Worm (Caenorhabditis elegans) whole organism, L3 larva: ENCODE measurements around the gene ZC204.12.

Experiments used
- R02D3.7 ChIP-seq: fragments of 150-350 bp; optimal IDR thresholded peaks from 2 replicates; lab custom pipeline; 2014; ENCODE audit warnings: missing biosample characterization, missing genetic modification characterization
- ZK546.5 ChIP-seq: sonication (generic microtip); optimal IDR thresholded peaks from 2 replicates; lab custom pipeline; 2017; ENCODE audit warnings: missing biosample characterization, missing genetic modification characterization
- aly-2 ChIP-seq: fragments of 150-350 bp; optimal IDR thresholded peaks from 2 replicates; lab custom pipeline; 2014; ENCODE audit warnings: missing biosample characterization, missing genetic modification characterization
- ama-1 ChIP-seq: fragments of 150-350 bp; optimal IDR thresholded peaks from 2 replicates; lab custom pipeline; 2018
- ceh-16 ChIP-seq: sonication (generic microtip); optimal IDR thresholded peaks from 2 replicates; lab custom pipeline; 2017; ENCODE audit warnings: missing biosample characterization, missing genetic modification characterization
- ceh-28 ChIP-seq: fragments of 150-350 bp; optimal IDR thresholded peaks from 2 replicates; lab custom pipeline; 2014; ENCODE audit warnings: missing biosample characterization, missing genetic modification reagents, missing genetic modification characterization
- ceh-9 ChIP-seq: sonication (generic microtip); optimal IDR thresholded peaks from 2 replicates; lab custom pipeline; 2018; ENCODE audit warnings: missing biosample characterization, missing genetic modification characterization
- daf-12 ChIP-seq: fragments of 150-350 bp; optimal IDR thresholded peaks from 2 replicates; lab custom pipeline; 2014; ENCODE audit warnings: missing biosample characterization, missing genetic modification reagents, missing genetic modification characterization
- egl-5 ChIP-seq: fragments of 150-350 bp; optimal IDR thresholded peaks from 2 replicates; lab custom pipeline; 2017; ENCODE audit warnings: missing biosample characterization, missing genetic modification reagents, missing genetic modification characterization, inconsistent platforms
- fkh-2 ChIP-seq: fragments of 150-350 bp; optimal IDR thresholded peaks from 2 replicates; lab custom pipeline; 2014; ENCODE audit warnings: missing biosample characterization, missing genetic modification reagents, missing genetic modification characterization
- fos-1 ChIP-seq: fragments of 150-350 bp; optimal IDR thresholded peaks from 2 replicates; lab custom pipeline; 2014; ENCODE audit warnings: missing biosample characterization, missing genetic modification characterization
- hmg-11 ChIP-seq: sonication (generic microtip); optimal IDR thresholded peaks from 2 replicates; lab custom pipeline; 2016; ENCODE audit warnings: missing genetic modification characterization, missing compliant biosample characterization
- lin-15B ChIP-seq: fragments of 150-350 bp; optimal IDR thresholded peaks from 2 replicates; lab custom pipeline; 2014; ENCODE audit warnings: missing biosample characterization, missing genetic modification characterization
- lin-39 ChIP-seq: fragments of 150-350 bp; optimal IDR thresholded peaks from 2 replicates; lab custom pipeline; 2018; ENCODE audit warnings: missing biosample characterization, missing genetic modification reagents, missing genetic modification characterization
- lsy-12 ChIP-seq: sonication (generic microtip); optimal IDR thresholded peaks from 2 replicates; lab custom pipeline; 2016; ENCODE audit warnings: mild to moderate bottlenecking, missing genetic modification characterization, missing compliant biosample characterization
- mdl-1 ChIP-seq: fragments of 150-350 bp; optimal IDR thresholded peaks from 2 replicates; lab custom pipeline; 2014; ENCODE audit warnings: missing biosample characterization, missing genetic modification characterization
- nhr-11 ChIP-seq: fragments of 150-350 bp; optimal IDR thresholded peaks from 2 replicates; lab custom pipeline; 2014; ENCODE audit warnings: missing biosample characterization, missing genetic modification characterization
- nhr-12 ChIP-seq: fragments of 150-350 bp; optimal IDR thresholded peaks from 2 replicates; lab custom pipeline; 2014; ENCODE audit warnings: missing biosample characterization, missing genetic modification characterization
- nhr-25 ChIP-seq: sonication (generic microtip); optimal IDR thresholded peaks from 2 replicates; lab custom pipeline; 2017; ENCODE audit warnings: missing biosample characterization, missing genetic modification characterization
- nhr-28 ChIP-seq: fragments of 150-350 bp; optimal IDR thresholded peaks from 2 replicates; lab custom pipeline; 2014; ENCODE audit warnings: missing biosample characterization, missing genetic modification characterization
- nhr-43 ChIP-seq: sonication (generic microtip); optimal IDR thresholded peaks from 2 replicates; lab custom pipeline; 2016; ENCODE audit warnings: mild to moderate bottlenecking, missing genetic modification characterization, missing compliant biosample characterization; ENCODE audit not compliant: poor library complexity, severe bottlenecking
- nhr-67 ChIP-seq: fragments of 150-350 bp; optimal IDR thresholded peaks from 2 replicates; lab custom pipeline; 2014; ENCODE audit warnings: missing biosample characterization, missing genetic modification characterization
- pha-4 ChIP-seq: fragments of 150-350 bp; optimal IDR thresholded peaks from 2 replicates; lab custom pipeline; 2014; ENCODE audit warnings: missing biosample characterization, missing genetic modification reagents, missing genetic modification characterization
- pqm-1 ChIP-seq: fragments of 150-350 bp; optimal IDR thresholded peaks from 2 replicates; lab custom pipeline; 2017; ENCODE audit warnings: missing biosample characterization, missing genetic modification characterization, inconsistent platforms
- sea-2 ChIP-seq: fragments of 150-350 bp; sonication (generic microtip); optimal IDR thresholded peaks from 4 replicates; lab custom pipeline; 2014; ENCODE audit warnings: missing biosample characterization, missing genetic modification reagents, missing genetic modification characterization
- skn-1 ChIP-seq: fragments of 150-350 bp; optimal IDR thresholded peaks from 2 replicates; lab custom pipeline; 2014; ENCODE audit warnings: missing biosample characterization, missing genetic modification characterization
- snpc-4 ChIP-seq: fragments of 150-350 bp; optimal IDR thresholded peaks from 2 replicates; lab custom pipeline; 2014; ENCODE audit warnings: missing biosample characterization, missing genetic modification characterization
- tbx-2 ChIP-seq: sonication (generic microtip); optimal IDR thresholded peaks from 2 replicates; lab custom pipeline; 2016; ENCODE audit warnings: mild to moderate bottlenecking, missing genetic modification characterization, missing compliant biosample characterization
- unc-39 ChIP-seq: sonication (generic microtip); optimal IDR thresholded peaks from 4 replicates; lab custom pipeline; 2017; ENCODE audit warnings: missing biosample characterization, missing genetic modification characterization
- unc-62 ChIP-seq: fragments of 150-350 bp; sonication (generic microtip); optimal IDR thresholded peaks from 4 replicates; lab custom pipeline; 2014; ENCODE audit warnings: missing biosample characterization, missing genetic modification reagents, missing genetic modification characterization
- zag-1 ChIP-seq: fragments of 150-350 bp; optimal IDR thresholded peaks from 2 replicates; lab custom pipeline; 2014; ENCODE audit warnings: missing biosample characterization, missing genetic modification characterization
- ztf-11 ChIP-seq: fragments of 150-350 bp; optimal IDR thresholded peaks from 2 replicates; lab custom pipeline; 2014; ENCODE audit warnings: missing biosample characterization, missing genetic modification characterization
- ztf-4 ChIP-seq: fragments of 150-350 bp; optimal IDR thresholded peaks from 2 replicates; lab custom pipeline; 2014; ENCODE audit warnings: missing biosample characterization, missing genetic modification characterization

Gene ZC204.12

DNA sequence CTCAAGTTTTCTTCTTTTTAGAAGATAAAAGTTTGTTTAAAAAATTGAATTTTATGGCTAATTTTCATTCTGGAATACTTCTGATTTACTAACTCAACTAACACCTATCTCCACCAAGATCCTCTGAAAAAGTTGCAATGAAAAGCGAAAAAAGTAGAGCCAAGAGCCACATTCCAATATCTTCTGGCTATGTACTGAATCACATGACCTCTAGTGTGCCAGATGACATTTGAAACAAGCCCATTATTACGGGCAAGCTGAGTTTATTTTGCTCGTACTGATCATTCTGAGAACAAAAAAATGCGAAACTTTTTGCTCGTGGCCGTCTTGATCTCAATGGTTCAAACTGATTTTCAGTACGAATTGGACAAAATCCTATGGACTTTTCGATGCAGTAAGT is 22.0 kb upstream of the ZC204.12 start, which contains the start of gene irld-36:
Gene irld-36, plus strand, starts transcription at position 301 of the 400 bp plus-strand sequence.
- no peak for TF ChIP-seq lin-39 (tag; lab: Kevin White, UChicago)
- no peak for TF ChIP-seq ceh-16 (tag; lab: Kevin White, UChicago)
- TF ChIP-seq nhr-67 = no peak
- no peak for TF ChIP-seq pha-4 (tag; lab: Kevin White, UChicago)
- no peak for TF ChIP-seq daf-12
- TF ChIP-seq ceh-28 (tag; lab: Kevin White, UChicago) = no peak
- TF ChIP-seq nhr-43 (tag; lab: Kevin White, UChicago) = no peak
- TF ChIP-seq fkh-2 (tag; lab: Kevin White, UChicago) = no peak
- TF ChIP-seq snpc-4 (tag; lab: Kevin White, UChicago) = no peak
- TF ChIP-seq unc-39 (tag; lab: Kevin White, UChicago) = no peak
- no peak for TF ChIP-seq ceh-9 (tag; lab: Kevin White, UChicago)
- TF ChIP-seq nhr-25 = no peak
- TF ChIP-seq unc-62 (GFP tag; lab: Kevin White, UChicago) = no peak
- no peak for TF ChIP-seq hmg-11 (tag; lab: Kevin White, UChicago)
- TF ChIP-seq mdl-1 (tag; lab: Kevin White, UChicago) = no peak
- TF ChIP-seq R02D3.7 (tag; lab: Kevin White, UChicago) = no peak
- no peak for TF ChIP-seq nhr-28 (tag; lab: Kevin White, UChicago)
- no peak for TF ChIP-seq tbx-2
- no peak for TF ChIP-seq zag-1 (tag; lab: Kevin White, UChicago)
- TF ChIP-seq, all 47 proteins: peak for 0

DNA sequence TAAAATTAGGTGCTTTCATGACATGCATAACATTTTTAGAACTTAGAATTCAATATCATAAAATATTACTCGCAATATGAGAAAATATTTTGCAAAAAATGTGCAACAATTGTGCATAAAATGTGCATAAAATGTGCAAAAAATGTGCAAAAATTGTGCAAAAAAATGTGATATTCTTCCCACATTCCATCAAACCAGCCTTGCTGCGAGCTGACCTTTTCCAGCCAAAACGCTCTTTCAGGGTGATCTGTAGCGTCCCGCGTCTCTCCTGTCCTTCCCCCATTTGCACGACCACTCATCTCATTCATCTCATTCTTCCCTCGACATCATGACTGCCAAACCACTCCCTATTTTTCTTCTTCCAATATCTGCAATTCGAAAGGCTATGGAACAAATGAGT is 19.0 kb upstream of the ZC204.12 start, which contains the start of gene fbxb-17:
Gene fbxb-17, plus strand, starts transcription at position 301 of the 400 bp plus-strand sequence.
- TF ChIP-seq ztf-4 (tag; lab: Kevin White, UChicago) = no peak
- no peak for TF ChIP-seq ztf-11 (tag; lab: Kevin White, UChicago)
- TF ChIP-seq sea-2 (GFP tag; lab: Kevin White, UChicago) = no peak
- no peak for TF ChIP-seq ama-1 (lab: Kevin White, UChicago)
- TF ChIP-seq lin-39 (tag; lab: Kevin White, UChicago) = no peak
- TF ChIP-seq nhr-12 (tag; lab: Kevin White, UChicago) = no peak
- TF ChIP-seq aly-2 (tag; lab: Kevin White, UChicago) = no peak
- TF ChIP-seq mdl-1 (tag; lab: Kevin White, UChicago) = no peak
- TF ChIP-seq, all 47 proteins: peak for 0

DNA sequence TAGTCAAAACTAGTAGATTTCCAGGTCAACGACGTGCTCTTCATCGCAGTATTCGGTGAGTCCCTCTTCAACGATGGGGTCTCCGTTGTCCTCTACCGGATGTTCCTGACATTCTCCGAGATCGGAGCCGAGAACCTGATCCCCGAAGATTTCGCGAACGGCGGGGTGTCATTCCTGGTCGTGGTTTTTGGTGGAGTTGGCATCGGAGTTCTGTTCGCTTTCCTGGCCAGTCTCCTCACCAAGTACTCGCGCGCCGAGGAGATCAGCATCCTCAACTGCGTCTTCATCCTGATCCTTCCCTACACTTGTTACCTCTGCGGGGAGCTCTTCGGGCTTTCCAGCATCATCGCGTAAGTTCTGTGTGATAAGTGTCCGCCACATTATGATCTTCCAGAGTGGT is 15.6 kb upstream of the ZC204.12 start:
- TF ChIP-seq R02D3.7 (tag; lab: Kevin White, UChicago) = no peak
- no peak for TF ChIP-seq fkh-2 (tag; lab: Kevin White, UChicago)
- no peak for TF ChIP-seq lin-39 (tag; lab: Kevin White, UChicago)
- no peak for TF ChIP-seq mdl-1 (tag; lab: Kevin White, UChicago)
- no peak for TF ChIP-seq ceh-16 (tag; lab: Kevin White, UChicago)
- no peak for TF ChIP-seq fos-1 (tag; lab: Kevin White, UChicago)
- TF ChIP-seq nhr-11 (tag; lab: Kevin White, UChicago) = no peak
- TF ChIP-seq nhr-67 = no peak
- TF ChIP-seq ztf-11 (tag; lab: Kevin White, UChicago) = no peak
- TF ChIP-seq, all 47 proteins: peak for 0

DNA sequence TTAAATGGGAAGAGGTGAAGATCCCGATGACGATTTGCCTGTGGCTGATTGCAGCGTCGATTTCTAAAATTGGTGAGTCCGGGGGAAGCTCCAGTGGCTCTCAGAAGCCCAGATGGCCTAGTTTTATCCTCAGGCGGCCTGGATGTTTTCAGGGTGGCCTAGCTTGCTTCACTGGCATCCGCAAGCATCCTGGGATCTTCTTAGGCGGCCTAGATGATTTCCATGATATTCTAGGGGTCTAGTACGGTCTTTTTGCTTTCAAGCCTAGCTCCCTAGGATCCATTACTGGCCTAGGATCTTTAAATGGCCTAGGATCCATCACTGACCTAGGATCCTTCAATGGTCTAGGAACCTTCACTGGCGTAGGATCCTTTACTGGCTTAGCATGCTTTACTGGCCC is 13.9 kb upstream of the ZC204.12 start:
- no peak for TF ChIP-seq pha-4 (tag; lab: Kevin White, UChicago)
- TF ChIP-seq skn-1 (tag; lab: Kevin White, UChicago) = no peak
- no peak for TF ChIP-seq nhr-43 (tag; lab: Kevin White, UChicago)
- no peak for TF ChIP-seq ZK546.5
- TF ChIP-seq unc-62 (GFP tag; lab: Kevin White, UChicago) = no peak
- no peak for TF ChIP-seq fkh-2 (tag; lab: Kevin White, UChicago)
- no peak for TF ChIP-seq unc-39 (tag; lab: Kevin White, UChicago)
- no peak for TF ChIP-seq tbx-2
- no peak for TF ChIP-seq R02D3.7 (tag; lab: Kevin White, UChicago)
- TF ChIP-seq mdl-1 (tag; lab: Kevin White, UChicago) = no peak
- no peak for TF ChIP-seq ama-1 (lab: Kevin White, UChicago)
- TF ChIP-seq aly-2 (tag; lab: Kevin White, UChicago) = no peak
- TF ChIP-seq egl-5 (tag; lab: Kevin White, UChicago) = no peak
- no peak for TF ChIP-seq lsy-12 (tag; lab: Kevin White, UChicago)
- TF ChIP-seq pqm-1 (tag; lab: Kevin White, UChicago) = no peak
- no peak for TF ChIP-seq nhr-11 (tag; lab: Kevin White, UChicago)
- no peak for TF ChIP-seq sea-2 (GFP tag; lab: Kevin White, UChicago)
- TF ChIP-seq lin-15B (tag; lab: Kevin White, UChicago) = no peak
